Fruit fly (Drosophila melanogaster): ENCODE data around the gene Cp7Fb.
A peak's percentile ranks its signal among the peaks of the same experiment; 100 is the strongest.

The Cp7Fb gene

dm6 chrX:8490291-8490975 lies 16.8 kb downstream of the Cp7Fb start:
- TF ChIP-seq noc (tag; optimal IDR thresholded peaks at IDR 0.05), result no peak

DNA sequence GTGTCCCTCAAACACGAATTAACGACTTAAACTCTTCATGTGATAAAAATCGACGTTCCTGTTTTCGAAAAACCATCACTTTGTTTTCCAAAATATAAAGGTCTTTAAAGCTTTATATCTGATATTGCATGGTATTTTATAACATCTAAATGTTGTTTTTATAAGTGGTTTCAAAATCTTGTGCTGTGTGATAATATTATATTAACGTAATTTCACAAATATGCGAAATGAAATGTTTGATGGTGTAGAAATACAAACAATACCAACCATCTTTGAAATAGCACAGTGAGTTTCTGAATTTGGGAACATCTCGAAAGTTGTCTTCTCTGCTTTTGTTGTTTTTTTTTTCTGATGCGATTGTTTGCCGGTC lies 17.3 kb downstream of the Cp7Fb start:
- TF ChIP-seq noc (tag; optimal IDR thresholded peaks at IDR 0.05), result peak; percentile 25

DNA sequence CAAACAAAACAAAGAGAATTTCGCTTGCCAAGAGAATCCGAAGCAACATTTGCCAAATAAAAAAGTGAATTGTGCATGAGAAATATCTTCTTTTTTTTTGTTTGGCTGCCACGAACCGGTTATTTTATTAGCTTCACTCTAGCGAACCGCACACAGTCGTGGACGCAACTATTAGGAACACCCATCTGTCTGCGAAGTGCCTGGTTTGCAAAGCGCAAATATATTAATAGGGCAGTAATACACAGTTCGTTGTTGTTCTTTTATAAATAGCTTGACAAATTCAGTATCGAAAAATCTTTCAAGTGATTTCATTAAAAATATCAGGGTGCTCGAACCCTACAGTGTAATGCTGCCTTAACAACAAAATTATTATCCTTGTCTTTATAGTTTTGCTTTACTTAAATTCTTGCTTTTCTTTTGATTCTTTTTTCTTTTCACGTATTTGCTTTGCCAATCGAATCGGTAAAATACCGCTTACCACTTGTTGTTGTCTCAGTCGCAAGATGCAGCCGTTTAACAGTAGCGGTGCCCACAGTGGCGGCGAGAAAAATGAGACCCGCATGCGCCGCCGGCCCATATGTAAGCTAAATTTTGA lies 17.9 kb downstream of the Cp7Fb start:
- TF ChIP-seq noc (tag; optimal IDR thresholded peaks at IDR 0.05), result no peak

- TF ChIP-seq noc (tag; optimal IDR thresholded peaks at IDR 0.05), result no peak
Measured at dm6 chrX:8492849-8493248, 19.2 kb downstream of the Cp7Fb start.

DNA sequence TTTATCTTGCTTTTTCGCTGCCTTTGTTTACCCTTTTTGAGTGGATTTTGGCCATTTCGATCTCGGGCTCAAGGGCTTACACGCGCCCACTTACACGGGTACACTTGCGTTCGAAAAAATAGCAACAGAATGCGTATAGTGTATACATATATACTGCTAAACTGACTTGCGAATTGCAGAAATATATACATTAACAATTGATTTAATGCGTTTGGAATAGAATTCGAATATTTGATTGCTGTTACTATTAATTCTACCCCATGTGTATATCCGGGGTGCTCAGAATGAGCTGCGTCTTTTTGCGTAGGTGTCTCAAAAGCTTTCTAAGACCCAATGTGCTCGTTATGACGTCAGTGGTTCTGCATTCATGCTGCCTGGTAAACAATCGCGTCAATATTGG lies 19.8 kb downstream of the Cp7Fb start:
- TF ChIP-seq noc (tag; optimal IDR thresholded peaks at IDR 0.05), result no peak

- no peak for TF ChIP-seq noc (tag; optimal IDR thresholded peaks at IDR 0.05)
Measured at dm6 chrX:8496362-8496761, 22.7 kb downstream of the Cp7Fb start.

- TF ChIP-seq noc (tag; optimal IDR thresholded peaks at IDR 0.05), result no peak
Measured at dm6 chrX:8497604-8498232, 24.1 kb downstream of the Cp7Fb start.

dm6 chrX:8499151-8499550 lies 25.5 kb downstream of the Cp7Fb start:
- TF ChIP-seq noc (tag; optimal IDR thresholded peaks at IDR 0.05), result no peak

dm6 chrX:8501374-8501773 lies 27.7 kb downstream of the Cp7Fb start:
- no peak for TF ChIP-seq noc (tag; optimal IDR thresholded peaks at IDR 0.05)

- no peak for TF ChIP-seq noc (tag; optimal IDR thresholded peaks at IDR 0.05)
Measured at dm6 chrX:8502053-8502452, 28.4 kb downstream of the Cp7Fb start.

dm6 chrX:8505023-8505604 lies 31.5 kb downstream of the Cp7Fb start:
- TF ChIP-seq noc (tag; optimal IDR thresholded peaks at IDR 0.05), result no peak

DNA sequence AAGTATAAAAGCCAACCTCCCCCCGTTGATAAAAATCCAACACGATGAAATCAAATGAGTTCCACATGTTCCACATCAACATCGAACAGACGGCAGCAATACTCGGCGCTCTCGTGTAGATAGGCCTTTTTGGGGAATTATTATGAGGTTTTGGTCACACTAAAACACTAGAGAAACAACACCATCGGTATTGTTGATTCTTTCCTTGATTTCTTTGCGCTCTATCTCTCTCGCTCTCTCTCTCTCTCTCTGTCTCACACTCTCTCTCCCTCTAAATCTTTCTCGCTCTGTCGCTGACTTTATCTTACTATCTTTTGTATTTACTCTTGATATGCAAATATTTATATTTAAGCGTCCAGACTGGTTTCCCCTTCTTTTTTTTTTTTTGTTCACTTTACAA lies 37.1 kb downstream of the Cp7Fb start:
- TF ChIP-seq noc (tag; optimal IDR thresholded peaks at IDR 0.05), result no peak

- TF ChIP-seq noc (tag; optimal IDR thresholded peaks at IDR 0.05), result no peak
Measured at dm6 chrX:8512251-8512650, 38.6 kb downstream of the Cp7Fb start.

dm6 chrX:8517121-8518024 lies 43.7 kb downstream of the Cp7Fb start, which contains the start of gene Nrg:
Nrg (plus strand) TSS chrX:8517373.
- TF ChIP-seq noc (tag; optimal IDR thresholded peaks at IDR 0.05), result peak; percentile 12

DNA sequence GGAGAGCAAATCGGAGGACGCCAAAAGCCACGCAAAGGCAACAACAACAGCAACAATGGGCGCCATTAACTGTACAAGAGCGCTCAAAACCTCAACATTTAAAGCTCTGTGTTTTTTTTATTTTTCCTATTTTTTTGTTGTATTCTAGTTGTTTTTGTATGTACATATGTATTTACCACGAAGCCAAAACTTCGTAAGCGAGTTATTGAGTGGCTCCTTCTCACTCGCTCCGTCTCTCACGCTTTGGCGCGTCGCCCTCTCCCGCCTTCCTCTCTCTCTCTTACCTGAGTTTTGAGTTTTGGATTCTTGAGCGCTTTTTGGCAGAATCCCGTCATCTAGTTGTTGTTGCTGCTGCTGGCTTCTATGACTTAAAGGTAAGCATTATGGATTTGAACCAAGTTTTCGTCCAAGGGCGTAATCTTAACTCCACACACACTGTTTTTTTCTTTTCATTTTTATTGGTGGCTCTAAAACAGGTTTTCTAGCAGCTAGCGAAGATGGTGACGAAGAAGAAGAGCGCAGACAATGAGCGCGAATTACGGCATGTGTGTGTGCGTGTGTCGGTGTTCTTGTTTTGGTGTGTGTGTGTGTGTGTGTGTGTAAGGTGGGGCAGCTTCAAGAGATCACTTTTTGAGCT lies 44.5 kb downstream of the Cp7Fb start:
- TF ChIP-seq noc (tag; optimal IDR thresholded peaks at IDR 0.05), result no peak
